Fruit fly (Drosophila melanogaster) whole organism, embryonic: ENCODE data around the gene Gr64b.

Source experiments
- ATbp ChIP-seq: fragments of 200-800 bp; sonication (Bioruptor generic); optimal IDR thresholded peaks from 2 replicates; lab custom pipeline; 2017; ENCODE audit warnings: missing biosample characterization, mild to moderate bottlenecking, missing genetic modification characterization, missing genetic modification reagents
- Adf1 ChIP-seq: fragments of 200-800 bp; sonication (Bioruptor generic); IDR thresholded peaks from 2 replicates; pipeline ENCODE4 v1.3.6; 2022; ENCODE audit warnings: missing biosample characterization, missing genetic modification characterization
- Atf-2 ChIP-seq: fragments of 200-800 bp; sonication (Bioruptor generic); optimal IDR thresholded peaks from 2 replicates; lab custom pipeline; 2016; ENCODE audit warnings: missing biosample characterization, missing genetic modification characterization
- Atf3 ChIP-seq: fragments of 200-800 bp; sonication (Bioruptor generic); optimal IDR thresholded peaks from 3 replicates; lab custom pipeline; 2016; ENCODE audit warnings: missing biosample characterization, missing genetic modification characterization
- CG10209 ChIP-seq: fragments of 200-800 bp; sonication (Bioruptor generic); optimal IDR thresholded peaks from 3 replicates; lab custom pipeline; 2017; ENCODE audit warnings: missing biosample characterization, mild to moderate bottlenecking, missing genetic modification characterization, missing genetic modification reagents
- CG10267 ChIP-seq: fragments of 200-800 bp; sonication (Bioruptor generic); optimal IDR thresholded peaks from 2 replicates; lab custom pipeline; 2018; ENCODE audit warnings: missing biosample characterization, mild to moderate bottlenecking, missing genetic modification characterization, moderate library complexity
- CG10462 ChIP-seq: fragments of 200-800 bp; sonication (Bioruptor generic); optimal IDR thresholded peaks from 2 replicates; lab custom pipeline; 2016; ENCODE audit warnings: missing biosample characterization, missing genetic modification characterization
- CG11504 ChIP-seq: fragments of 200-800 bp; sonication (Bioruptor generic); optimal IDR thresholded peaks from 3 replicates; lab custom pipeline; 2019; ENCODE audit warnings: missing biosample characterization, mild to moderate bottlenecking, missing genetic modification characterization, moderate library complexity
- CG12391 ChIP-seq: fragments of 200-800 bp; sonication (Bioruptor generic); optimal IDR thresholded peaks from 3 replicates; lab custom pipeline; 2018; ENCODE audit warnings: missing biosample characterization, mild to moderate bottlenecking, missing genetic modification characterization, moderate library complexity
- CG1529 ChIP-seq: fragments of 200-800 bp; sonication (Bioruptor generic); optimal IDR thresholded peaks from 3 replicates; lab custom pipeline; 2018; ENCODE audit warnings: missing biosample characterization, missing genetic modification characterization
- CG17328 ChIP-seq: fragments of 200-800 bp; sonication (Bioruptor generic); IDR thresholded peaks from 2 replicates; pipeline ENCODE4 v1.3.6; 2022; ENCODE audit warnings: missing biosample characterization, missing genetic modification characterization
- CG17912 ChIP-seq: fragments of 200-800 bp; sonication (Bioruptor generic); optimal IDR thresholded peaks from 2 replicates; lab custom pipeline; 2018; ENCODE audit warnings: missing biosample characterization, mild to moderate bottlenecking, missing genetic modification characterization
- CG18262 ChIP-seq: fragments of 200-800 bp; optimal IDR thresholded peaks from 3 replicates; lab custom pipeline; 2019; ENCODE audit warnings: missing biosample characterization, mild to moderate bottlenecking, missing genetic modification characterization, moderate library complexity
- CG18599 ChIP-seq: fragments of 200-800 bp; sonication (Bioruptor generic); optimal IDR thresholded peaks from 3 replicates; lab custom pipeline; 2017; ENCODE audit warnings: missing biosample characterization, missing genetic modification characterization, mild to moderate bottlenecking, moderate library complexity, missing genetic modification reagents
- CG2678 ChIP-seq: fragments of 200-800 bp; sonication (Bioruptor generic); optimal IDR thresholded peaks from 3 replicates; lab custom pipeline; 2019; ENCODE audit warnings: missing biosample characterization, mild to moderate bottlenecking, missing genetic modification characterization, moderate library complexity
- CG31441 ChIP-seq: fragments of 200-800 bp; sonication (Bioruptor generic); IDR thresholded peaks from 2 replicates; pipeline ENCODE4 v1.3.6; 2022; ENCODE audit warnings: missing biosample characterization, missing genetic modification characterization
- CG32767 ChIP-seq: fragments of 200-800 bp; sonication (Bioruptor generic); IDR thresholded peaks from 2 replicates; pipeline ENCODE4 v1.3.6; 2022; ENCODE audit warnings: missing biosample characterization, missing genetic modification characterization
- CG3281 ChIP-seq: fragments of 200-800 bp; sonication (Bioruptor generic); optimal IDR thresholded peaks from 3 replicates; lab custom pipeline; 2017; ENCODE audit warnings: missing biosample characterization, mild to moderate bottlenecking, missing genetic modification characterization
- CG5180 ChIP-seq: fragments of 200-800 bp; sonication (Bioruptor generic); optimal IDR thresholded peaks from 3 replicates; lab custom pipeline; 2017; ENCODE audit warnings: missing biosample characterization, missing genetic modification characterization, mild to moderate bottlenecking, moderate library complexity, missing genetic modification reagents
- CG7987 ChIP-seq: fragments of 200-800 bp; sonication (Bioruptor generic); optimal IDR thresholded peaks from 2 replicates; lab custom pipeline; 2018; ENCODE audit warnings: missing biosample characterization, mild to moderate bottlenecking, missing genetic modification characterization, moderate library complexity
- CG9932 ChIP-seq: fragments of 200-800 bp; sonication (Bioruptor generic); IDR thresholded peaks from 2 replicates; pipeline ENCODE4 v1.3.6; 2022; ENCODE audit warnings: missing biosample characterization, missing genetic modification characterization
- CTCF ChIP-seq: fragments of 200-800 bp; sonication (Bioruptor generic); optimal IDR thresholded peaks from 2 replicates; lab custom pipeline; 2017; ENCODE audit warnings: missing biosample characterization, mild to moderate bottlenecking, missing genetic modification characterization, moderate library complexity
- Camta ChIP-seq: fragments of 200-800 bp; sonication (Bioruptor generic); optimal IDR thresholded peaks from 2 replicates; lab custom pipeline; 2016; ENCODE audit warnings: missing biosample characterization, missing genetic modification characterization
- CoRest ChIP-seq: fragments of 200-800 bp; sonication (Bioruptor generic); optimal IDR thresholded peaks from 3 replicates; lab custom pipeline; 2018; ENCODE audit warnings: missing biosample characterization, mild to moderate bottlenecking, missing genetic modification characterization, moderate library complexity
- Dll ChIP-seq: fragments of 200-800 bp; sonication (Bioruptor generic); IDR thresholded peaks from 4 replicates; pipeline ENCODE4 v1.3.6; 2022; ENCODE audit warnings: missing biosample characterization, missing genetic modification characterization; ENCODE audit not compliant: partially characterized antibody
- Ets65A ChIP-seq: fragments of 200-800 bp; sonication (Bioruptor generic); peaks from one replicate; lab custom pipeline; 2016; ENCODE audit warnings: missing biosample characterization, missing genetic modification characterization
- Gsc ChIP-seq: fragments of 200-800 bp; sonication (Bioruptor generic); IDR thresholded peaks from 2 replicates; pipeline ENCODE4 v1.3.6; 2022; ENCODE audit warnings: missing biosample characterization, missing genetic modification characterization
- H15 ChIP-seq: fragments of 200-800 bp; sonication (Bioruptor generic); IDR thresholded peaks from 3 replicates; pipeline ENCODE4 v1.3.6; 2022; ENCODE audit warnings: missing biosample characterization, missing genetic modification characterization
- Hr51 ChIP-seq, 2 experiments: fragments of 200-800 bp; sonication (Bioruptor generic); optimal IDR thresholded peaks; 2 replicates in 1 of 2; 3 replicates in 1 of 2; lab custom pipeline; 2016 to 2018; ENCODE audit warnings: missing biosample characterization in 2 of 2, missing genetic modification characterization in 2 of 2, mild to moderate bottlenecking in 1 of 2, moderate library complexity in 1 of 2
- Hsf ChIP-seq: fragments of 200-800 bp; sonication (Bioruptor generic); optimal IDR thresholded peaks from 3 replicates; lab custom pipeline; 2016; ENCODE audit warnings: missing biosample characterization, missing genetic modification characterization
- Med ChIP-seq: fragments of 200-800 bp; sonication (Bioruptor generic); peaks from one replicate; lab custom pipeline; 2016; ENCODE audit warnings: missing biosample characterization, missing genetic modification characterization, mild to moderate bottlenecking, inconsistent platforms, moderate library complexity
- Meics ChIP-seq: fragments of 200-800 bp; sonication (Bioruptor generic); optimal IDR thresholded peaks from 2 replicates; lab custom pipeline; 2017; ENCODE audit warnings: missing biosample characterization, mild to moderate bottlenecking, missing genetic modification characterization
- Mes4 ChIP-seq: fragments of 200-800 bp; sonication (Bioruptor generic); optimal IDR thresholded peaks from 2 replicates; lab custom pipeline; 2016; ENCODE audit warnings: missing biosample characterization, missing genetic modification characterization
- Oli ChIP-seq: fragments of 200-800 bp; sonication (Bioruptor generic); optimal IDR thresholded peaks from 2 replicates; lab custom pipeline; 2018; ENCODE audit warnings: missing biosample characterization, mild to moderate bottlenecking, missing genetic modification characterization, moderate library complexity
- PHDP ChIP-seq: fragments of 200-800 bp; sonication (Bioruptor generic); optimal IDR thresholded peaks from 3 replicates; lab custom pipeline; 2018; ENCODE audit warnings: missing biosample characterization, mild to moderate bottlenecking, missing genetic modification characterization, moderate library complexity
- Six4 ChIP-seq: fragments of 200-800 bp; sonication (Bioruptor generic); optimal IDR thresholded peaks from 2 replicates; lab custom pipeline; 2016; ENCODE audit warnings: missing biosample characterization, missing genetic modification characterization
- Sox100B ChIP-seq: fragments of 200-800 bp; sonication (Bioruptor generic); optimal IDR thresholded peaks from 3 replicates; lab custom pipeline; 2018; ENCODE audit warnings: missing biosample characterization, mild to moderate bottlenecking, missing genetic modification characterization
- Sox102F ChIP-seq: fragments of 200-800 bp; sonication (Bioruptor generic); optimal IDR thresholded peaks from 2 replicates; lab custom pipeline; 2018; ENCODE audit warnings: missing biosample characterization, mild to moderate bottlenecking, missing genetic modification characterization, moderate library complexity
- Xrp1 ChIP-seq: fragments of 200-800 bp; sonication (Bioruptor generic); IDR thresholded peaks from 2 replicates; pipeline ENCODE4 v1.3.6; 2022; ENCODE audit warnings: missing biosample characterization, missing genetic modification characterization
- cas ChIP-seq: fragments of 200-800 bp; sonication (Bioruptor generic); IDR thresholded peaks from 2 replicates; pipeline ENCODE4 v1.3.6; 2022; ENCODE audit warnings: missing biosample characterization, missing genetic modification characterization
- fd96Cb ChIP-seq: fragments of 200-800 bp; sonication (Bioruptor generic); optimal IDR thresholded peaks from 2 replicates; lab custom pipeline; 2018; ENCODE audit warnings: missing biosample characterization, mild to moderate bottlenecking, missing genetic modification characterization, moderate library complexity
- gce ChIP-seq: fragments of 200-800 bp; sonication (Bioruptor generic); IDR thresholded peaks from 3 replicates; pipeline ENCODE4 v1.3.6; 2022; ENCODE audit warnings: missing biosample characterization, missing genetic modification characterization
- hkb ChIP-seq, 2 experiments: fragments of 200-800 bp in 1 of 2; fragments of >200 bp in 1 of 2; sonication (Bioruptor generic) in 1 of 2; IDR thresholded peaks in 1 of 2; optimal IDR thresholded peaks in 1 of 2; 2 replicates each; pipeline versions ENCODE4 v1.3.6 to Lab custom; 2017 to 2022; ENCODE audit warnings: missing biosample characterization in 1 of 2, missing genetic modification characterization in 1 of 2
- mam ChIP-seq: fragments of 200-800 bp; sonication (Bioruptor generic); optimal IDR thresholded peaks from 3 replicates; lab custom pipeline; 2016; ENCODE audit warnings: missing biosample characterization, missing genetic modification characterization
- nau ChIP-seq: fragments of 200-800 bp; sonication (Bioruptor generic); optimal IDR thresholded peaks from 3 replicates; lab custom pipeline; 2017; ENCODE audit warnings: missing biosample characterization, mild to moderate bottlenecking, missing genetic modification characterization, missing genetic modification reagents
- prd ChIP-seq, 3 experiments: fragments of >200 bp in 2 of 3; fragments of 200-800 bp in 1 of 3; sonication (Bioruptor generic) in 1 of 3; optimal IDR thresholded peaks in 2 of 3; IDR thresholded peaks in 1 of 3; 2 replicates in 2 of 3; 3 replicates in 1 of 3; pipeline versions ENCODE4 v1.3.6 to Lab custom; 2017 to 2022; ENCODE audit warnings: missing biosample characterization in 1 of 3, missing genetic modification characterization in 1 of 3
- row ChIP-seq: fragments of 200-800 bp; sonication (Bioruptor generic); IDR thresholded peaks from 3 replicates; pipeline ENCODE4 v1.3.6; 2022; ENCODE audit warnings: missing biosample characterization, missing genetic modification characterization
- seq ChIP-seq: fragments of 200-800 bp; sonication (Bioruptor generic); IDR thresholded peaks from 2 replicates; pipeline ENCODE4 v1.3.6; 2022; ENCODE audit warnings: missing biosample characterization, missing genetic modification characterization
- tio ChIP-seq: fragments of 200-800 bp; sonication (Bioruptor generic); optimal IDR thresholded peaks from 2 replicates; lab custom pipeline; 2017; ENCODE audit warnings: missing biosample characterization, missing genetic modification characterization, inconsistent platforms
- unc-4 ChIP-seq: fragments of 200-800 bp; sonication (Bioruptor generic); IDR thresholded peaks from 2 replicates; pipeline ENCODE4 v1.3.6; 2022; ENCODE audit warnings: missing biosample characterization, missing genetic modification characterization; ENCODE audit not compliant: partially characterized antibody

Gr64b gene

DNA sequence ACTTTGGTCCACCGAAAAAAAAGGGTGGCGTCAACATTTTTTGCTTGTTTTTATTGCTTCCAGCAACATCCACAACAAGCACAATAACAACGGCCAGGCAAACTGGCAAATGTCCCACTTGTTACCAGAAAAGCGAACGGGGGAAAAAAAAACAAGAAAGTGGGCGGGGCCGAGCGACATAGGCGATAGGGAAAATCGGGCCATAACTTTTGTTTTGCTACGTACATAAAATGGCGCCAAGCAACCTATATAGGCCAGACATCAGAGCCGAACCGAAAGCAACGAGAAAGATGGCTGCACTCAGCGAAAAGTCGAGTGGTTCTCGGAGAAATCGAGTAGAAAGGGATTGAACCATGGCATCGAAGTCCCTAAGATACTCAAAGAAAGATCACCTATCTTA is 21.1 kb upstream of the Gr64b start (continued):
- TF ChIP-seq CG10267, result no peak
- 0 out of 2 replicates have a peak, but pooled peaks have one; percentile 26 for TF ChIP-seq Xrp1 (GFP tag; lab: Robert Waterston, UW)
- no peak for TF ChIP-seq Hsf (GFP tag; lab: Kevin White, UChicago)
- TF ChIP-seq tio, result no peak
- no peak for TF ChIP-seq ATbp (GFP tag; lab: Kevin White, UChicago)
- no peak for TF ChIP-seq CG10462 (GFP tag; lab: Kevin White, UChicago)
- no peak for TF ChIP-seq seq
- TF ChIP-seq Med (GFP tag; lab: Kevin White, UChicago), result no peak
- TF ChIP-seq Gsc (GFP tag; lab: Robert Waterston, UW), result no peak
- no peak for TF ChIP-seq CG12391
- TF ChIP-seq Atf-2 (GFP tag; lab: Kevin White, UChicago), result no peak
- TF ChIP-seq Atf3, result no peak
- no peak for TF ChIP-seq CG17328 (GFP tag; lab: Robert Waterston, UW)
- no peak for TF ChIP-seq CG9932
- no peak for TF ChIP-seq CG7987 (GFP tag; lab: Kevin White, UChicago)
- TF ChIP-seq Mes4 (GFP tag; lab: Kevin White, UChicago), result no peak
- TF ChIP-seq CTCF (GFP tag; lab: Kevin White, UChicago), result no peak
- TF ChIP-seq Meics (GFP tag; lab: Kevin White, UChicago), result no peak
- TF ChIP-seq unc-4 (GFP tag; lab: Robert Waterston, UW), result no peak
- TF ChIP-seq CG10209 (GFP tag; lab: Kevin White, UChicago), result peak; percentile 21
- no peak for TF ChIP-seq hkb (optimal IDR thresholded peaks at IDR 0.05; lab: Kevin White, UChicago)
- no peak for TF ChIP-seq hkb (GFP tag; IDR thresholded peaks at IDR 0.05; lab: Robert Waterston, UW)
- TF ChIP-seq mam (GFP tag; lab: Kevin White, UChicago), result no peak
- no peak for TF ChIP-seq CG32767 (GFP tag; lab: Robert Waterston, UW)
- no peak for TF ChIP-seq CG17912
- TF ChIP-seq CG1529 (GFP tag; lab: Kevin White, UChicago), result no peak
- TF ChIP-seq Sox102F (GFP tag; lab: Kevin White, UChicago), result peak; percentile 7
- no peak for TF ChIP-seq Adf1 (GFP tag; lab: Robert Waterston, UW)
- TF ChIP-seq CG5180, result no peak

DNA sequence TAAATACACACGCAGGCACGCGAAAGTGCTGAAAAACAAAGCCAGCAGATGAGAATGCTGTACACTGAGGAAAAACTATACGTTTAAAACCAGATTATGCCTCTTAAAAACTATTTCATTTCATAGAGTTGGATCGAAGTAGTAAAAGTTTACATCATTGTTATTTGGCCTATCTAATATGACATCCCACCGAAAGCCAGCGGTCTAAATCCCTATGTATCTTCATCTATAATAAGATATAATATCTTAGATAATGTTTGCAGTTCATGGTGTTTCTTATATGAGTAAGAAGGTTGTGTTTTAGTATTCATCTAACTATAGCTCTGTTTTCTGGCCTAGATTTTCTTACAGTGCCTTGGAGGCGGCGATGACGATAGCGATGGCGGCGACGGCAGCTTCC is 18.3 kb upstream of the Gr64b start:
- TF ChIP-seq H15 (GFP tag; lab: Robert Waterston, UW), result no peak
- no peak for TF ChIP-seq Dll
- TF ChIP-seq PHDP (tag; lab: Kevin White, UChicago), result peak; percentile 11
- TF ChIP-seq Camta, result no peak
- TF ChIP-seq CG11504, result peak; percentile 59
- peak; percentile 0 for TF ChIP-seq nau (GFP tag; lab: Kevin White, UChicago)
- TF ChIP-seq Hr51 (GFP tag; optimal IDR thresholded peaks at IDR 0.05; lab: Kevin White, UChicago), result peak in 1 of 2 experiments; percentile 35
- TF ChIP-seq Meics (GFP tag; lab: Kevin White, UChicago), result peak; percentile 56
- TF ChIP-seq CG3281, result peak; percentile 37
- no peak for TF ChIP-seq CG17328 (GFP tag; lab: Robert Waterston, UW)
- TF ChIP-seq Sox102F (GFP tag; lab: Kevin White, UChicago), result peak; percentile 11
- no peak for TF ChIP-seq Six4 (GFP tag; lab: Kevin White, UChicago)
- TF ChIP-seq gce (GFP tag; lab: Robert Waterston, UW), result no peak
- peak; percentile 65 for TF ChIP-seq CG2678 (tag; lab: Kevin White, UChicago)
- TF ChIP-seq CG18599 (GFP tag; lab: Kevin White, UChicago), result peak; percentile 70
- TF ChIP-seq CoRest (tag; lab: Kevin White, UChicago), result peak; percentile 21
- peak; percentile 24 for TF ChIP-seq Oli (tag; lab: Kevin White, UChicago)
- TF ChIP-seq row (GFP tag; lab: Robert Waterston, UW), result 0 out of 3 replicates have a peak, but pooled peaks have one; percentile 35
- TF ChIP-seq Sox100B (GFP tag; lab: Kevin White, UChicago), result peak; percentile 29
- peak; percentile 54 for TF ChIP-seq CG31441 (GFP tag; lab: Robert Waterston, UW)
- peak; percentile 13 for TF ChIP-seq fd96Cb (tag; lab: Kevin White, UChicago)
- TF ChIP-seq CG18262 (tag; lab: Kevin White, UChicago), result peak; percentile 43
- no peak for TF ChIP-seq cas (GFP tag; lab: Robert Waterston, UW)
- TF ChIP-seq Ets65A, result no peak
- no peak for TF ChIP-seq prd (optimal IDR thresholded peaks at IDR 0.05; lab: Kevin White, UChicago)
- 0 out of 3 replicates have a peak, but pooled peaks have one; percentile 4 for TF ChIP-seq prd (GFP tag; IDR thresholded peaks at IDR 0.05; lab: Robert Waterston, UW)
